Fruit fly (Drosophila melanogaster): ENCODE data around the gene Ref2.
A peak's percentile ranks its signal among the peaks of the same experiment; 100 is the strongest.

The Ref2 gene

DNA sequence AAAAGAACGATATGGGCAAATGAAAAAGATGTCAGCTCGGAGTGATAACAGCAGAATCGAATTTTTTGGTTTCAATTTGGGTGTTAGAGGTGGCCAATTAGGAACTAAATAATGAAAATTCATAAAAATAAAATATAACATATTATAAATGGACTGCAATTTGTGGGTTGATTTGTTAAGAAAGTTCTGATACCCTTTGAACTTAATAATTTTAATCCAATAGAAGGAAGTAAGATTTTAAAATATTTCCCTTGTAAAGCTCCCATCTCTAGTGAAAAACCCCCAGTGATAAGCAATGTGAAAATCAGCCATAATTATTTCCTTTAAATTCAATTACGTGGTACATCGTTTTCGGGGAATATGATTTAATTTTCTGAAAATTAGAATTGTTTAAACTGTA lies 1.9 kb downstream of the Ref2 start (continued):
- peak; percentile 18 for TF ChIP-seq Hmr (GFP tag; optimal IDR thresholded peaks at IDR 0.05)
- no peak for TF ChIP-seq CG15696 (tag; optimal IDR thresholded peaks at IDR 0.05)
- TF ChIP-seq CG9727 (GFP tag; optimal IDR thresholded peaks at IDR 0.05) = peak; percentile 34
- TF ChIP-seq CG12219 (GFP tag; optimal IDR thresholded peaks at IDR 0.05) = no peak
- TF ChIP-seq CG5953 (GFP tag; IDR thresholded peaks at IDR 0.05) = no peak
- TF ChIP-seq ase (GFP tag; IDR thresholded peaks at IDR 0.05) = no peak
- TF ChIP-seq az2 (GFP tag; optimal IDR thresholded peaks at IDR 0.05) = peak; percentile 15
- TF ChIP-seq seq (GFP tag; IDR thresholded peaks at IDR 0.05) = no peak
- TF ChIP-seq CG2199 (GFP tag; IDR thresholded peaks at IDR 0.05) = no peak
- TF ChIP-seq ap (GFP tag; IDR thresholded peaks at IDR 0.05) = no peak
- peak; percentile 39; the same call in 1 of the 2 replicates for TF ChIP-seq lmd (GFP tag; IDR thresholded peaks at IDR 0.05)
- TF ChIP-seq trem (tag; optimal IDR thresholded peaks at IDR 0.05) = no peak
- TF ChIP-seq CG12236 (GFP tag; optimal IDR thresholded peaks at IDR 0.05) = no peak
- TF ChIP-seq D19A (tag; optimal IDR thresholded peaks at IDR 0.05) = peak; percentile 44
- TF ChIP-seq CG10274 (GFP tag; optimal IDR thresholded peaks at IDR 0.05) = no peak
- no peak for TF ChIP-seq CG2875 (GFP tag; optimal IDR thresholded peaks at IDR 0.05)
- peak; percentile 3 for TF ChIP-seq Xbp1 (GFP tag; optimal IDR thresholded peaks at IDR 0.05)
- peak; percentile 2 for TF ChIP-seq fd96Cb (tag; optimal IDR thresholded peaks at IDR 0.05)
- TF ChIP-seq wor (GFP tag; IDR thresholded peaks at IDR 0.05) = no peak
- peak; percentile 81 for TF ChIP-seq row (GFP tag; IDR thresholded peaks at IDR 0.05)
- no peak for TF ChIP-seq CG9609 (GFP tag; optimal IDR thresholded peaks at IDR 0.05)
- no peak for TF ChIP-seq CG10431 (GFP tag; optimal IDR thresholded peaks at IDR 0.05)
- TF ChIP-seq her (GFP tag; optimal IDR thresholded peaks at IDR 0.05) = no peak
- TF ChIP-seq grau (tag; optimal IDR thresholded peaks at IDR 0.05) = no peak
- TF ChIP-seq CG15514 (GFP tag; optimal IDR thresholded peaks at IDR 0.05) = peak; percentile 16
- peak; percentile 15 for TF ChIP-seq caup (GFP tag; optimal IDR thresholded peaks at IDR 0.05; ENCODE audit: severe bottlenecking)
- no peak for TF ChIP-seq CG7987 (GFP tag; optimal IDR thresholded peaks at IDR 0.05)
- no peak for TF ChIP-seq CG8290 (GFP tag; optimal IDR thresholded peaks at IDR 0.05)
- no peak for TF ChIP-seq CG8290 (tag; optimal IDR thresholded peaks at IDR 0.05)
- TF ChIP-seq CG11456 (GFP tag; IDR thresholded peaks at IDR 0.05) = no peak
- peak; percentile 20 for TF ChIP-seq cwo (GFP tag; optimal IDR thresholded peaks at IDR 0.05)
- no peak for TF ChIP-seq p53 (GFP tag; optimal IDR thresholded peaks at IDR 0.05)
- TF ChIP-seq CG42726 (GFP tag; IDR thresholded peaks at IDR 0.05; ENCODE audit: partially characterized antibody) = no peak
- no peak for TF ChIP-seq Sin3A (optimal IDR thresholded peaks at IDR 0.05)
- peak; percentile 14 for TF ChIP-seq Sox100B (GFP tag; optimal IDR thresholded peaks at IDR 0.05)
- no peak for TF ChIP-seq pum (GFP tag; optimal IDR thresholded peaks at IDR 0.05)
- no peak for TF ChIP-seq CG6854 (GFP tag; optimal IDR thresholded peaks at IDR 0.05)
- no peak for TF ChIP-seq CG7556 (GFP tag; optimal IDR thresholded peaks at IDR 0.05)
- no peak for TF ChIP-seq D19B (GFP tag; optimal IDR thresholded peaks at IDR 0.05)
- peak; percentile 16 for TF ChIP-seq tio (GFP tag; optimal IDR thresholded peaks at IDR 0.05)
- TF ChIP-seq CG17359 (tag; optimal IDR thresholded peaks at IDR 0.05) = no peak
- no peak for TF ChIP-seq Mad (GFP tag; optimal IDR thresholded peaks at IDR 0.05)
- no peak for TF ChIP-seq schlank (tag; optimal IDR thresholded peaks at IDR 0.05)
- no peak for TF ChIP-seq disco-r (GFP tag; optimal IDR thresholded peaks at IDR 0.05)
- no peak for TF ChIP-seq D (optimal IDR thresholded peaks at IDR 0.05)
- peak; percentile 13 for TF ChIP-seq D (GFP tag; optimal IDR thresholded peaks at IDR 0.05)
- TF ChIP-seq kay (GFP tag; optimal IDR thresholded peaks at IDR 0.05) = no peak
- no peak for TF ChIP-seq CG17912 (GFP tag; optimal IDR thresholded peaks at IDR 0.05)
- TF ChIP-seq corto (GFP tag; optimal IDR thresholded peaks at IDR 0.05) = no peak
- TF ChIP-seq chinmo (GFP tag; IDR thresholded peaks at IDR 0.05; ENCODE audit: partially characterized antibody) = no peak
- TF ChIP-seq CG15601 (tag; optimal IDR thresholded peaks at IDR 0.05) = peak; percentile 17
- peak; percentile 50; the same call in 1 of the 2 replicates for TF ChIP-seq stc (GFP tag; IDR thresholded peaks at IDR 0.05)

Data from whole organism, embryonic.